Worm (Caenorhabditis elegans) whole organism, midembryonic: ENCODE measurements around the gene pitr-2.

Source experiments
- T22C8.4 ChIP-seq: fragments of 200-800 bp; sonication (Bioruptor generic); IDR thresholded peaks from 2 replicates; pipeline ENCODE4 v1.3.6; 2022; ENCODE audit warnings: missing genetic modification characterization, missing compliant biosample characterization
- cog-1 ChIP-seq: sonication (generic microtip); optimal IDR thresholded peaks from 2 replicates; lab custom pipeline; 2016; ENCODE audit warnings: missing genetic modification characterization, missing compliant biosample characterization
- flt-1 ChIP-seq: fragments of 200-800 bp; sonication (Bioruptor generic); IDR thresholded peaks from 2 replicates; pipeline ENCODE4 v1.3.6; 2022; ENCODE audit warnings: missing genetic modification characterization, missing compliant biosample characterization
- klf-2 ChIP-seq: fragments of 200-800 bp; sonication (Bioruptor generic); conservative IDR thresholded peaks from 2 replicates; pipeline ENCODE4 v1.3.6; 2022; ENCODE audit warnings: missing genetic modification reagents, missing genetic modification characterization, missing compliant biosample characterization
- med-1 ChIP-seq: sonication (generic microtip); optimal IDR thresholded peaks from 2 replicates; lab custom pipeline; 2017; ENCODE audit warnings: missing genetic modification characterization, mild to moderate bottlenecking, missing compliant biosample characterization, antibody characterized with exemption, missing genetic modification reagents; ENCODE audit not compliant: insufficient read depth
- ref-1 ChIP-seq: fragments of 200-800 bp; sonication (Bioruptor generic); conservative IDR thresholded peaks from 2 replicates; pipeline ENCODE4 v1.3.6; 2022; ENCODE audit warnings: missing genetic modification reagents, missing genetic modification characterization, missing compliant biosample characterization
- tab-1 ChIP-seq: fragments of 200-800 bp; sonication (Bioruptor generic); IDR thresholded peaks from 2 replicates; pipeline ENCODE4 v1.3.6; 2022; ENCODE audit warnings: missing genetic modification characterization, missing compliant biosample characterization
- ztf-23 ChIP-seq: fragments of 200-800 bp; sonication (Bioruptor generic); IDR thresholded peaks from 2 replicates; pipeline ENCODE4 v1.3.6; 2022; ENCODE audit warnings: missing genetic modification reagents, missing genetic modification characterization, missing compliant biosample characterization
- ztf-29 ChIP-seq: fragments of 200-800 bp; sonication (Bioruptor generic); IDR thresholded peaks from 2 replicates; pipeline ENCODE4 v1.3.6; 2022; ENCODE audit warnings: missing genetic modification reagents, missing genetic modification characterization, missing compliant biosample characterization

The pitr-2 gene

DNA sequence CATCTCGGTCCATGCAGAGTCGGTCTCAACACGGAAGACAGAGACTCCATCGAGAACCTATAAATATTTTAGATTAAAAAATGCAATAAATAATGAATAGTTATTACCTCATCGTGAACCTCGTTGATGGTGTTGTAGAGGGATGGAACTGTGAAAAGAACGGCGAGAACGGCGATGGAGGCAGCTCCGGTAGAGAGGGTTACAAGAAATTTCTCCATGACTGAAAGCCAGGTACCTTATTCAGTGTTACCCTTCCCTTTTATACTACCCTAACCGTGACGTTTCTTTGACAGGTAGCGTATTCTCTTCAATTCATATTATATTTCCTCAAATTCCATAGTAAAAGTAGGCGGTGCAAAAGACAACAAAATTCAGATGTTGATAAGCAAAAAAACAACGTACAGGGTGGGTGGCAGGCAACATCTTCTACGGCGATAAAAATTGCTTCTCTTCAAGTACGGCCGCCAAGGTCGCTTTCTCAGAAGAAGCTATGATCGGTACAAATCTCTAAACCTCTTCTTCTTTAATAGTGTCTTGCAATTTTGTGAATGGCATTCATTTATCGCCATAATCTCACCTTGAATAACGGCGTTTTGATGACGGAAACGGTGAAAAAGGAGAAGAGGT lies 27.7 kb upstream of the pitr-2 start, which contains the start of gene col-10:
col-10 (minus strand) TSS at position 235 of the 627 bp plus-strand sequence.
- TF ChIP-seq cog-1 (tag; lab: Kevin White, UChicago), result no peak
- no peak for TF ChIP-seq ref-1
- TF ChIP-seq ztf-29 (GFP tag; lab: Robert Waterston, UW), result no peak
- TF ChIP-seq ztf-23 (GFP tag; lab: Robert Waterston, UW), result no peak
- TF ChIP-seq flt-1 (GFP tag; lab: Robert Waterston, UW), result no peak
- no peak for TF ChIP-seq klf-2 (GFP tag; lab: Robert Waterston, UW)
- TF ChIP-seq T22C8.4 (GFP tag; lab: Robert Waterston, UW), result no peak
- TF ChIP-seq tab-1 (GFP tag; lab: Robert Waterston, UW), result no peak
- TF ChIP-seq med-1 (GFP tag; lab: Kevin White, UChicago), result no peak

DNA sequence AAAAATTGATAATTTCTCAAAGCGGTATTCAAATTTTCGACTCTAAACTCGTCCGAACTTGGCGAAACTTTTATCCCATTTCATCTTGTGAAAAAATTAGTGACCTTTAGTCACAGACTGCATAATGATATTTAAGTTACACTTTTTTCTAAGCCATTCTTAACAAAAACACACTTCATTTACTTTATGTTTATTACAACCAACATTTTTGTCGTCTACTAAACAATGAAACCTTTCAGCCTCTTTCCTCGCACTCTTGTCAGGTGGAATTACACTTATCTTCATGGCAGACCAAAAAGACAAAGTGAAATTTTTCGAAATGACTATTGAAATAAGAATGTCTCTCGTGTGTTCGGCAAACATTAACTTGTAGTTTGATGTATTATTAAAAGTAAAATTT lies 26.4 kb upstream of the pitr-2 start:
- TF ChIP-seq ztf-23 (GFP tag; lab: Robert Waterston, UW) (no peak), cog-1 (tag; lab: Kevin White, UChicago) (no peak), med-1 (GFP tag; lab: Kevin White, UChicago) (no peak), flt-1 (GFP tag; lab: Robert Waterston, UW) (no peak), ref-1 (no peak), ztf-29 (GFP tag; lab: Robert Waterston, UW) (no peak), T22C8.4 (GFP tag; lab: Robert Waterston, UW) (no peak), tab-1 (GFP tag; lab: Robert Waterston, UW) (no peak), klf-2 (GFP tag; lab: Robert Waterston, UW) (no peak)

ce11 chrV:9162955-9163468 lies 25.5 kb upstream of the pitr-2 start, which contains the start of gene col-145:
TSS of gene col-145 (minus strand) at chrV:9163005.
- TF ChIP-seq ztf-29 (GFP tag; lab: Robert Waterston, UW) (no peak), klf-2 (GFP tag; lab: Robert Waterston, UW) (no peak), ztf-23 (GFP tag; lab: Robert Waterston, UW) (no peak), med-1 (GFP tag; lab: Kevin White, UChicago) (no peak), ref-1 (no peak)

ce11 chrV:9162118-9162729 lies 24.7 kb upstream of the pitr-2 start:
- TF ChIP-seq ztf-23 (GFP tag; lab: Robert Waterston, UW) (no peak), flt-1 (GFP tag; lab: Robert Waterston, UW) (no peak), tab-1 (GFP tag; lab: Robert Waterston, UW) (no peak), med-1 (GFP tag; lab: Kevin White, UChicago) (no peak), T22C8.4 (GFP tag; lab: Robert Waterston, UW) (no peak), klf-2 (GFP tag; lab: Robert Waterston, UW) (no peak)

DNA sequence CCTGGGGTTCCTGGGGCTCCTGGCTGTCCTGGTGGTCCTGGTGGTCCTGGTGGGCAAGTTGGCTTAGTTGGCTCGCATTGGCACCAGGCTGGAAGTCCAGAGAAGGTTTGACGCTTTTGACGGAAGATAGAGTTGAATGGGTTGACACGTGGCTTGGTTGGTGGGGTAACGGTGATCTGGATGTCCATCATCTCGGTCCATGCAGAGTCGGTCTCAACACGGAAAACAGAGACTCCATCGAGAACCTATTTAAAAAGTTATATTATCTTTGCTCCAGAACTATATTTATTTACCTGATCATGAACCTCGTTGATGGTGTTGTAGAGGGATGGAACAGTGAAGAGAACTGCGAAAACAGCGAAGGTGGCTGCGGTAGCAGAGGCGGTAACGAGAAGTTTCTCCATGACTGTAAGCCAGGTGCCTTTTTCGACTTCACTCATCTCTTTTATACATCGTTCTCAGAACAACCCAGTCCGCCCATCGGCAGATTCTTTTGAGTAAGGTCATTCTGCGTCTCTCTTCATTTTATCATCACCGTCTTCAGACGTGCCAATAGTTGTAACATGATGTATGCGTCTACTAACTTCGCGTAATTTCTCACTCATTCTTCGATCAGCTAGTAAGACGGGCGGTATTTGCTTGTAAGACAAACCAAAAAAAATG lies 22.8 kb upstream of the pitr-2 start, which contains the start of gene col-144:
col-144 (minus strand) TSS at position 419 of the 663 bp plus-strand sequence.
- TF ChIP-seq flt-1 (GFP tag; lab: Robert Waterston, UW) (no peak), med-1 (GFP tag; lab: Kevin White, UChicago) (no peak), klf-2 (GFP tag; lab: Robert Waterston, UW) (no peak)

DNA sequence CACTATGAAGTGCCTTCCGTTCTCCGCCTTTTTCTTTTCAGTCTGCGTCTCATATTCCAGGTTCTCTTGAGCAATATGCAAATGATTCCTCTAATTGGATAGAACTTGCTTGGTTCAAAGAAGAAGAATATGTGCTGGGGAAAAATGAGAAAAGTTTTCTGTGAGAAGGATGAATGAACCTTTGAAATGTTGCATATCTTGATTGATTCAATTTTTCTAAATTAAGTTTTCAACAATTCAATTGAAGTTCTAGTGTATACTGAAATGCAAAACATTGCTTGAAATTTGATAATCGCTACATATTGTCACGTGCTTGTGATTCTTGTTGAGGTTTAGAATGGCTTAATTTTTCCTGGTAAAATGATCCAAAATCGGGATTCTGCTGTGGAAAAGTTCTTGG lies 20.1 kb upstream of the pitr-2 start:
- TF ChIP-seq tab-1 (GFP tag; lab: Robert Waterston, UW) (no peak), ref-1 (no peak), T22C8.4 (GFP tag; lab: Robert Waterston, UW) (no peak), ztf-29 (GFP tag; lab: Robert Waterston, UW) (no peak), flt-1 (GFP tag; lab: Robert Waterston, UW) (no peak), ztf-23 (GFP tag; lab: Robert Waterston, UW) (no peak), med-1 (GFP tag; lab: Kevin White, UChicago) (no peak), cog-1 (tag; lab: Kevin White, UChicago) (no peak), klf-2 (GFP tag; lab: Robert Waterston, UW) (no peak)

ce11 chrV:9156679-9157078 lies 19.2 kb upstream of the pitr-2 start, which contains the start of gene B0222.15:
TSS of gene B0222.15 (minus strand) at chrV:9156779.
- no peak for TF ChIP-seq med-1 (GFP tag; lab: Kevin White, UChicago)
- no peak for TF ChIP-seq cog-1 (tag; lab: Kevin White, UChicago)
- TF ChIP-seq ztf-29 (GFP tag; lab: Robert Waterston, UW), result no peak
- no peak for TF ChIP-seq tab-1 (GFP tag; lab: Robert Waterston, UW)
- no peak for TF ChIP-seq klf-2 (GFP tag; lab: Robert Waterston, UW)
- no peak for TF ChIP-seq ztf-23 (GFP tag; lab: Robert Waterston, UW)
- TF ChIP-seq ref-1, result no peak
- TF ChIP-seq flt-1 (GFP tag; lab: Robert Waterston, UW), result no peak
- no peak for TF ChIP-seq T22C8.4 (GFP tag; lab: Robert Waterston, UW)

ce11 chrV:9155616-9156015 lies 18.1 kb upstream of the pitr-2 start:
- no peak for TF ChIP-seq ztf-29 (GFP tag; lab: Robert Waterston, UW)
- no peak for TF ChIP-seq klf-2 (GFP tag; lab: Robert Waterston, UW)
- TF ChIP-seq med-1 (GFP tag; lab: Kevin White, UChicago), result no peak
- no peak for TF ChIP-seq ztf-23 (GFP tag; lab: Robert Waterston, UW)
- TF ChIP-seq ref-1, result no peak
- no peak for TF ChIP-seq T22C8.4 (GFP tag; lab: Robert Waterston, UW)
- no peak for TF ChIP-seq cog-1 (tag; lab: Kevin White, UChicago)
- no peak for TF ChIP-seq flt-1 (GFP tag; lab: Robert Waterston, UW)
- TF ChIP-seq tab-1 (GFP tag; lab: Robert Waterston, UW), result no peak
